Fruit fly (Drosophila melanogaster) whole organism, embryonic: ENCODE measurements around the gene CG4709.
A peak's percentile ranks its signal among the peaks of the same experiment; 100 is the strongest.

Experiments used
- Ada2b ChIP-seq: fragments of 200-800 bp; sonication (Bioruptor generic); IDR thresholded peaks from 2 replicates; pipeline ENCODE4 v1.3.6; 2022; ENCODE audit warnings: missing biosample characterization, missing genetic modification characterization
- Bdp1 ChIP-seq: fragments of 200-800 bp; sonication (Bioruptor generic); optimal IDR thresholded peaks from 3 replicates; lab custom pipeline; 2016; ENCODE audit warnings: missing biosample characterization, missing genetic modification characterization
- Blimp-1 ChIP-seq: fragments of 200-800 bp; sonication (Bioruptor generic); optimal IDR thresholded peaks from 3 replicates; lab custom pipeline; 2018; ENCODE audit warnings: missing biosample characterization, missing genetic modification characterization, mild to moderate bottlenecking, moderate library complexity, missing genetic modification reagents
- CG10431 ChIP-seq: fragments of 200-800 bp; sonication (Bioruptor generic); optimal IDR thresholded peaks from 3 replicates; lab custom pipeline; 2018; ENCODE audit warnings: missing biosample characterization, mild to moderate bottlenecking, missing genetic modification characterization
- CG10543 ChIP-seq: fragments of 200-800 bp; sonication (Bioruptor generic); optimal IDR thresholded peaks from 3 replicates; lab custom pipeline; 2017; ENCODE audit warnings: missing biosample characterization, mild to moderate bottlenecking, missing genetic modification characterization, moderate library complexity
- CG13424 ChIP-seq: fragments of 200-800 bp; sonication (Bioruptor generic); optimal IDR thresholded peaks from 2 replicates; lab custom pipeline; 2019; ENCODE audit warnings: missing biosample characterization, mild to moderate bottlenecking, missing genetic modification characterization, moderate library complexity
- CG13775 ChIP-seq: fragments of 200-800 bp; sonication (Bioruptor generic); optimal IDR thresholded peaks from 3 replicates; lab custom pipeline; 2017; ENCODE audit warnings: missing biosample characterization, mild to moderate bottlenecking, missing genetic modification characterization
- CG16779 ChIP-seq: fragments of 200-800 bp; sonication (Bioruptor generic); IDR thresholded peaks from 2 replicates; pipeline ENCODE4 v1.3.6; 2022; ENCODE audit warnings: missing biosample characterization, missing genetic modification characterization
- CG16815 ChIP-seq: fragments of 200-800 bp; sonication (Bioruptor generic); optimal IDR thresholded peaks from 3 replicates; lab custom pipeline; 2017; ENCODE audit warnings: missing biosample characterization, mild to moderate bottlenecking, missing genetic modification characterization
- CG1832 ChIP-seq: fragments of 200-800 bp; sonication (Bioruptor generic); optimal IDR thresholded peaks from 2 replicates; lab custom pipeline; 2017; ENCODE audit warnings: missing biosample characterization, mild to moderate bottlenecking, missing genetic modification characterization, inconsistent platforms
- CG18619 ChIP-seq: fragments of 200-800 bp; sonication (Bioruptor generic); optimal IDR thresholded peaks from 3 replicates; lab custom pipeline; 2017; ENCODE audit warnings: missing biosample characterization, mild to moderate bottlenecking, missing genetic modification characterization
- CG2202 ChIP-seq: fragments of 200-800 bp; sonication (Bioruptor generic); optimal IDR thresholded peaks from 2 replicates; lab custom pipeline; 2018; ENCODE audit warnings: missing biosample characterization, mild to moderate bottlenecking, missing genetic modification characterization
- CG30431 ChIP-seq: fragments of 200-800 bp; sonication (Bioruptor generic); optimal IDR thresholded peaks from 2 replicates; lab custom pipeline; 2017; ENCODE audit warnings: missing biosample characterization, missing genetic modification characterization
- CG32772 ChIP-seq: fragments of 200-800 bp; sonication (Bioruptor generic); IDR thresholded peaks from 2 replicates; pipeline ENCODE4 v1.3.6; 2022; ENCODE audit warnings: missing biosample characterization, missing genetic modification characterization
- CG3726 ChIP-seq: fragments of 200-800 bp; sonication (Bioruptor generic); IDR thresholded peaks from 3 replicates; pipeline ENCODE4, ENCODE4 v1.3.6; 2022; ENCODE audit warnings: missing biosample characterization, missing genetic modification characterization
- CG3847 ChIP-seq: fragments of 200-800 bp; sonication (Bioruptor generic); IDR thresholded peaks from 2 replicates; pipeline ENCODE4 v1.3.6; 2022; ENCODE audit warnings: missing biosample characterization, missing genetic modification characterization
- CG42726 ChIP-seq: fragments of 200-800 bp; sonication (Bioruptor generic); IDR thresholded peaks from 2 replicates; pipeline ENCODE4 v1.3.6; 2022; ENCODE audit warnings: missing biosample characterization, missing genetic modification characterization; ENCODE audit not compliant: partially characterized antibody
- CG43689 ChIP-seq: fragments of 200-800 bp; sonication (Bioruptor generic); IDR thresholded peaks from 2 replicates; pipeline ENCODE4 v1.3.6; 2022; ENCODE audit warnings: missing biosample characterization, missing genetic modification characterization
- CG6813 ChIP-seq: fragments of 200-800 bp; sonication (Bioruptor generic); optimal IDR thresholded peaks from 2 replicates; lab custom pipeline; 2017; ENCODE audit warnings: missing biosample characterization, missing genetic modification characterization, mild to moderate bottlenecking, moderate library complexity, missing genetic modification reagents
- CG6854 ChIP-seq: fragments of 200-800 bp; sonication (Bioruptor generic); optimal IDR thresholded peaks from 3 replicates; lab custom pipeline; 2017; ENCODE audit warnings: missing biosample characterization, mild to moderate bottlenecking, missing genetic modification characterization
- Chrac-16 ChIP-seq: fragments of 200-800 bp; sonication (Bioruptor generic); optimal IDR thresholded peaks from 3 replicates; lab custom pipeline; 2016; ENCODE audit warnings: missing biosample characterization, missing genetic modification characterization
- Dad ChIP-seq: fragments of 200-800 bp; sonication (Bioruptor generic); optimal IDR thresholded peaks from 3 replicates; lab custom pipeline; 2016; ENCODE audit warnings: missing biosample characterization, missing genetic modification characterization
- Deaf1 ChIP-seq: fragments of 200-800 bp; optimal IDR thresholded peaks from 3 replicates; lab custom pipeline; 2019; ENCODE audit warnings: missing biosample characterization, mild to moderate bottlenecking, missing genetic modification characterization, moderate library complexity
- Ets65A ChIP-seq: fragments of 200-800 bp; sonication (Bioruptor generic); peaks from one replicate; lab custom pipeline; 2016; ENCODE audit warnings: missing biosample characterization, missing genetic modification characterization
- GATAe ChIP-seq: fragments of 200-800 bp; sonication (Bioruptor generic); conservative IDR thresholded peaks from 2 replicates; pipeline ENCODE4 v1.3.6; 2022; ENCODE audit warnings: missing biosample characterization, missing genetic modification characterization
- Lim3 ChIP-seq: fragments of 200-800 bp; sonication (Bioruptor generic); IDR thresholded peaks from 2 replicates; pipeline ENCODE4 v1.3.6; 2022; ENCODE audit warnings: missing biosample characterization, missing genetic modification characterization
- Nf-YC ChIP-seq: fragments of 200-800 bp; optimal IDR thresholded peaks from 3 replicates; lab custom pipeline; 2019; ENCODE audit warnings: missing biosample characterization, mild to moderate bottlenecking, missing genetic modification characterization, moderate library complexity
- PHDP ChIP-seq: fragments of 200-800 bp; sonication (Bioruptor generic); optimal IDR thresholded peaks from 3 replicates; lab custom pipeline; 2018; ENCODE audit warnings: missing biosample characterization, mild to moderate bottlenecking, missing genetic modification characterization, moderate library complexity
- Pdp1 ChIP-seq, 2 experiments: fragments of 200-800 bp; sonication (Bioruptor generic); optimal IDR thresholded peaks; 3 replicates each; lab custom pipeline; 2016; ENCODE audit warnings: missing biosample characterization in 2 of 2, missing genetic modification characterization in 2 of 2, mild to moderate bottlenecking in 1 of 2, moderate library complexity in 1 of 2
- Rx ChIP-seq: fragments of 200-800 bp; sonication (Bioruptor generic); IDR thresholded peaks from 2 replicates; pipeline ENCODE4 v1.3.6; 2022; ENCODE audit warnings: missing biosample characterization, missing genetic modification characterization
- Sox100B ChIP-seq: fragments of 200-800 bp; sonication (Bioruptor generic); optimal IDR thresholded peaks from 3 replicates; lab custom pipeline; 2018; ENCODE audit warnings: missing biosample characterization, mild to moderate bottlenecking, missing genetic modification characterization
- Sry-δ ChIP-seq: fragments of 200-800 bp; sonication (Bioruptor generic); optimal IDR thresholded peaks from 2 replicates; lab custom pipeline; 2016; ENCODE audit warnings: missing biosample characterization, missing genetic modification characterization
- bcd ChIP-seq: fragments of 200-800 bp; sonication (Bioruptor generic); optimal IDR thresholded peaks from 2 replicates; lab custom pipeline; 2017; ENCODE audit warnings: missing biosample characterization, mild to moderate bottlenecking, missing genetic modification characterization
- cg ChIP-seq: fragments of 200-800 bp; sonication (Bioruptor generic); optimal IDR thresholded peaks from 3 replicates; lab custom pipeline; 2019; ENCODE audit warnings: missing biosample characterization, mild to moderate bottlenecking, missing genetic modification characterization, moderate library complexity
- dm ChIP-seq: fragments of 200-800 bp; sonication (Bioruptor generic); optimal IDR thresholded peaks from 3 replicates; lab custom pipeline; 2016; ENCODE audit warnings: missing biosample characterization, missing genetic modification characterization
- ewg ChIP-seq: fragments of 200-800 bp; sonication (Bioruptor generic); optimal IDR thresholded peaks from 3 replicates; lab custom pipeline; 2017; ENCODE audit warnings: mild to moderate bottlenecking, missing biosample characterization, missing genetic modification reagents, missing genetic modification characterization
- fd102C ChIP-seq: fragments of 200-800 bp; sonication (Bioruptor generic); optimal IDR thresholded peaks from 2 replicates; lab custom pipeline; 2018; ENCODE audit warnings: missing biosample characterization, mild to moderate bottlenecking, missing genetic modification characterization, moderate library complexity
- gcm ChIP-seq: fragments of 200-800 bp; sonication (Bioruptor generic); optimal IDR thresholded peaks from 2 replicates; lab custom pipeline; 2019; ENCODE audit warnings: missing biosample characterization, mild to moderate bottlenecking, missing genetic modification characterization, moderate library complexity
- hth ChIP-seq: fragments of >200 bp; optimal IDR thresholded peaks from 2 replicates; lab custom pipeline; 2017; ENCODE audit warnings: inconsistent platforms
- kah ChIP-seq: fragments of 200-800 bp; sonication (Bioruptor generic); optimal IDR thresholded peaks from 2 replicates; lab custom pipeline; 2018; ENCODE audit warnings: missing biosample characterization, mild to moderate bottlenecking, missing genetic modification characterization
- klu ChIP-seq: fragments of 200-800 bp; sonication (Bioruptor generic); IDR thresholded peaks from 2 replicates; pipeline ENCODE4 v1.3.6; 2022; ENCODE audit warnings: missing biosample characterization, missing genetic modification characterization
- maf-S ChIP-seq: fragments of 200-800 bp; sonication (Bioruptor generic); optimal IDR thresholded peaks from 2 replicates; lab custom pipeline; 2016; ENCODE audit warnings: missing biosample characterization, missing genetic modification characterization
- nerfin-1 ChIP-seq: fragments of 200-800 bp; sonication (Bioruptor generic); optimal IDR thresholded peaks from 3 replicates; lab custom pipeline; 2019; ENCODE audit warnings: missing biosample characterization, mild to moderate bottlenecking, missing genetic modification characterization, moderate library complexity
- pb ChIP-seq: fragments of 200-800 bp; sonication (Bioruptor generic); optimal IDR thresholded peaks from 3 replicates; lab custom pipeline; 2016; ENCODE audit warnings: missing biosample characterization, missing genetic modification characterization
- row ChIP-seq: fragments of 200-800 bp; sonication (Bioruptor generic); IDR thresholded peaks from 3 replicates; pipeline ENCODE4 v1.3.6; 2022; ENCODE audit warnings: missing biosample characterization, missing genetic modification characterization
- sens-2 ChIP-seq: fragments of 200-800 bp; sonication (Bioruptor generic); IDR thresholded peaks from 2 replicates; pipeline ENCODE4 v1.3.6; 2022; ENCODE audit warnings: missing biosample characterization, missing genetic modification characterization
- tna ChIP-seq: fragments of 200-800 bp; sonication (Bioruptor generic); IDR thresholded peaks from 2 replicates; pipeline ENCODE4 v1.3.6; 2022; ENCODE audit warnings: missing biosample characterization, missing genetic modification characterization; ENCODE audit not compliant: partially characterized antibody
- vfl ChIP-seq: fragments of 200-800 bp; sonication (Bioruptor generic); optimal IDR thresholded peaks from 2 replicates; lab custom pipeline; 2016; ENCODE audit warnings: missing biosample characterization, missing genetic modification characterization
- vvl ChIP-seq: fragments of 200-800 bp; sonication (Bioruptor generic); IDR thresholded peaks from 2 replicates; pipeline ENCODE4 v1.3.6; 2022; ENCODE audit warnings: missing biosample characterization, missing genetic modification characterization

CG4709 gene

DNA sequence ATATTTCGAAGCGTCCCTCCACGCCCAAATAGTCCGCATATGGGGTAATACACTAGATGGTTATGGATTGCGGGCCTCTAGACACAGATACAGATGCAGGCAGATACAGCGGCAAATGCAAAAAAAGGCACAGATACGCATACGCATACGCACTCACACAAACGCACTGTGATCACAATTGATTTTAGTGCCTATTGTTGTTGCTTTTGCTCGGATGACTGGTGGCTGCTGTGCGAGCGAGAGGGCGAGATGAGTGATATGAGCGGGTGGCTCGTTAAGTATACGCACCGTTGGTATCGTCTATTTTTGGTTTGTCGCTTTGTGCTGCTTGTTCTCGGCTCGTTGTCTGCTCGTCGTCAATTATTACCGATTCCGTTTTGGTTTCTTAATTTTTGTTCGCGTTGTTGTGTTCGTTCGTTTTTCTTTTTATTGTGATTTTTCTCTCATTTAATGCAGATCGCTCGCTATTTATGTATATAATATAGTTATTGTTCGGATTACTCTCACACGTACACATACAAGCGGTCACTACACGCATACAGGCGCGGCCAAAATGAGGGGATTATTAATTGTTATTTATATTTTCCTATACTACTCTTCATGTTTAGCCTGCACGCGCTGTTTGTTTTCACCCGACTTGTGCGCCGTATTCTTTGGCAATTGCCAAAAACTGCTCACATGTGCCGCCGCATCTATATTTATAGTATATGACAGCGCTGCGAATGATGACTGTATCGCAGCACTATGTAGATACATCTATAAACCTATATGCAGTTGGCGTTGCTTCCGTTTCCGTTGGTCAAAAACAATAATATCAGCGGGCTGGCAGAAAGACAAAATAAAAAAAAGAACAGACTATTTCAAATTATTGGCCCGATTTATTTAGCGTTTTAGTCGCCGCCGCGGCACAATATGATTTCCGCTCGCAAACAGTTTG, 46.5 kb upstream of the CG4709 start (continued):
- TF ChIP-seq dm (GFP tag; lab: Kevin White, UChicago) (no peak), nerfin-1 (tag; lab: Kevin White, UChicago) (no peak), CG16779 (no peak), Nf-YC (tag; lab: Kevin White, UChicago) (peak; percentile 48), tna (GFP tag; lab: Robert Waterston, UW) (no peak), CG13424 (tag; lab: Kevin White, UChicago) (no peak), sens-2 (GFP tag; lab: Robert Waterston, UW) (no peak), row (peak; percentile 26; the same call in 1 of the 3 replicates), GATAe (no peak), vvl (GFP tag; lab: Robert Waterston, UW) (peak; percentile 7; the same call in 1 of the 2 replicates), Sox100B (GFP tag; lab: Kevin White, UChicago) (peak; percentile 4), CG43689 (GFP tag; lab: Robert Waterston, UW) (no peak), klu (GFP tag; lab: Robert Waterston, UW) (peak; percentile 44; the same call in 1 of the 2 replicates), CG42726 (GFP tag; lab: Robert Waterston, UW) (no peak), CG1832 (GFP tag; lab: Kevin White, UChicago) (peak; percentile 46), Ada2b (GFP tag; lab: Robert Waterston, UW) (0 out of 2 replicates have a peak, but pooled peaks have one; percentile 4), CG2202 (tag; lab: Kevin White, UChicago) (no peak), pb (GFP tag; lab: Kevin White, UChicago) (peak; percentile 11), CG3726 (GFP tag; lab: Robert Waterston, UW) (0 out of 3 replicates have a peak, but pooled peaks have one; percentile 12), maf-S (GFP tag; lab: Kevin White, UChicago) (no peak), PHDP (no peak), ewg (GFP tag; lab: Kevin White, UChicago) (no peak), Blimp-1 (GFP tag; lab: Kevin White, UChicago) (no peak), CG10431 (GFP tag; lab: Kevin White, UChicago) (no peak), Bdp1 (GFP tag; lab: Kevin White, UChicago) (no peak), Lim3 (GFP tag; lab: Robert Waterston, UW) (no peak), Pdp1 (GFP tag; optimal IDR thresholded peaks at IDR 0.05; lab: Kevin White, UChicago) (peak in 1 of 2 experiments; percentile 10), CG13775 (GFP tag; lab: Kevin White, UChicago) (no peak), CG32772 (no peak), Ets65A (no peak), CG30431 (GFP tag; lab: Kevin White, UChicago) (no peak), CG6854 (GFP tag; lab: Kevin White, UChicago) (no peak), Sry-δ (no peak), Dad (GFP tag; lab: Kevin White, UChicago) (no peak), Deaf1 (tag; lab: Kevin White, UChicago) (peak; percentile 52), gcm (peak; percentile 9), kah (GFP tag; lab: Kevin White, UChicago) (peak; percentile 78), Rx (GFP tag; lab: Robert Waterston, UW) (no peak), fd102C (GFP tag; lab: Kevin White, UChicago) (no peak), CG16815 (no peak), bcd (GFP tag; lab: Kevin White, UChicago) (no peak), Chrac-16 (no peak), vfl (no peak), CG10543 (no peak), CG3847 (GFP tag; lab: Robert Waterston, UW) (peak; percentile 20; the same call in 1 of the 2 replicates), cg (GFP tag; lab: Kevin White, UChicago) (peak; percentile 85), CG6813 (GFP tag; lab: Kevin White, UChicago) (no peak), hth (no peak), CG18619 (GFP tag; lab: Kevin White, UChicago) (no peak)
